Worm (Caenorhabditis elegans): ENCODE data around the gene T04B2.3.

DNA sequence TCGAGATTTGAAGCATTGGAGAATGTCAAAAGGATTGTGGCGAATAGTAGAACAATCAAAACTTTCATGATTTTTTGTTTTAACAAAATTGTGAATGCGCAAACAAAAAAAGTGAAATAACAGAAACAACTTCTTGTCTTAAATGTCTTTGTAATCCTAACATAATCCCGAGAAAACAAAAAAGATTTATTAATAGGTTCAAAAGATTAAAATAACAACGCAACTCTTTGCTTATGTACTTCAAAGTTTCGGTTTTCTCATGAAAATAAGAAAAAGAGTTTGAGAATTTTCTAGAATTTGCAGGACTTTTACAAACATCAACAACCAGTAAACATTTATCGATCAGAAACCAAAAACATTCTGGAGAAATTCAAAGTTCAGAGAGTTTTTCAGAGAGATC, 42.6 kb downstream of the T04B2.3 start, which contains the start of gene ttr-39:
- TF ChIP-seq elt-3 (tag; optimal IDR thresholded peaks at IDR 0.05) (no peak), daf-12 (tag; optimal IDR thresholded peaks at IDR 0.05) (no peak), pha-4 (tag; optimal IDR thresholded peaks at IDR 0.05) (no peak), nfya-1 (tag; optimal IDR thresholded peaks at IDR 0.05; ENCODE audit: insufficient read depth) (no peak), nhr-77 (tag; optimal IDR thresholded peaks at IDR 0.05) (no peak), eor-1 (tag; optimal IDR thresholded peaks at IDR 0.05) (no peak)
